Fruit fly (Drosophila melanogaster) whole organism, embryonic: ENCODE data around the gene Mal-B2.

Source experiments
- CG8765 ChIP-seq: fragments of 200-800 bp; sonication (Bioruptor generic); IDR thresholded peaks from 2 replicates; pipeline ENCODE4 v1.3.6; 2022; ENCODE audit warnings: missing biosample characterization, missing genetic modification characterization
- H15 ChIP-seq: fragments of 200-800 bp; sonication (Bioruptor generic); IDR thresholded peaks from 3 replicates; pipeline ENCODE4 v1.3.6; 2022; ENCODE audit warnings: missing biosample characterization, missing genetic modification characterization

dm6 chr2L:11878812-11879328 is 29.1 kb downstream of the Mal-B2 start:
- no peak for TF ChIP-seq H15 (GFP tag; lab: Robert Waterston, UW)
- TF ChIP-seq CG8765 (GFP tag; lab: Robert Waterston, UW) = no peak
